Fruit fly (Drosophila melanogaster) whole organism, embryonic: ENCODE measurements around the gene Caf1-55.

Source experiments
- Abd-B ChIP-seq: fragments of 200-800 bp; sonication (Bioruptor generic); optimal IDR thresholded peaks from 2 replicates; lab custom pipeline; 2018; ENCODE audit warnings: missing biosample characterization, mild to moderate bottlenecking, missing genetic modification characterization, moderate library complexity
- CG1024 ChIP-seq: fragments of 200-800 bp; sonication (Bioruptor generic); IDR thresholded peaks from 2 replicates; pipeline ENCODE4 v1.3.6; 2022; ENCODE audit warnings: missing biosample characterization, missing genetic modification characterization
- CG10366 ChIP-seq: fragments of 200-800 bp; sonication (Bioruptor generic); IDR thresholded peaks from 2 replicates; pipeline ENCODE4 v1.3.6; 2022; ENCODE audit warnings: missing biosample characterization, missing genetic modification characterization
- CG10462 ChIP-seq: fragments of 200-800 bp; sonication (Bioruptor generic); optimal IDR thresholded peaks from 2 replicates; lab custom pipeline; 2016; ENCODE audit warnings: missing biosample characterization, missing genetic modification characterization
- CG10565 ChIP-seq: fragments of 200-800 bp; sonication (Bioruptor generic); optimal IDR thresholded peaks from 3 replicates; lab custom pipeline; 2016; ENCODE audit warnings: missing biosample characterization, mild to moderate bottlenecking, missing genetic modification characterization
- CG12071 ChIP-seq: fragments of 200-800 bp; sonication (Bioruptor generic); optimal IDR thresholded peaks from 3 replicates; lab custom pipeline; 2018; ENCODE audit warnings: missing biosample characterization, mild to moderate bottlenecking, missing genetic modification characterization
- CG12104 ChIP-seq: fragments of 200-800 bp; sonication (Bioruptor generic); optimal IDR thresholded peaks from 3 replicates; lab custom pipeline; 2016; ENCODE audit warnings: missing biosample characterization, missing genetic modification characterization
- CG12236 ChIP-seq: fragments of 200-800 bp; sonication (Bioruptor generic); optimal IDR thresholded peaks from 2 replicates; lab custom pipeline; 2016; ENCODE audit warnings: missing biosample characterization, missing genetic modification characterization
- CG12391 ChIP-seq: fragments of 200-800 bp; sonication (Bioruptor generic); optimal IDR thresholded peaks from 3 replicates; lab custom pipeline; 2018; ENCODE audit warnings: missing biosample characterization, mild to moderate bottlenecking, missing genetic modification characterization, moderate library complexity
- CG12769 ChIP-seq: fragments of 200-800 bp; sonication (Bioruptor generic); optimal IDR thresholded peaks from 2 replicates; lab custom pipeline; 2019; ENCODE audit warnings: missing biosample characterization, mild to moderate bottlenecking, missing genetic modification characterization, moderate library complexity
- CG13287 ChIP-seq: fragments of 200-800 bp; sonication (Bioruptor generic); IDR thresholded peaks from 2 replicates; pipeline ENCODE4 v1.3.6; 2022; ENCODE audit warnings: missing biosample characterization, missing genetic modification characterization; ENCODE audit not compliant: partially characterized antibody
- CG17912 ChIP-seq: fragments of 200-800 bp; sonication (Bioruptor generic); optimal IDR thresholded peaks from 2 replicates; lab custom pipeline; 2018; ENCODE audit warnings: missing biosample characterization, mild to moderate bottlenecking, missing genetic modification characterization
- CG18599 ChIP-seq: fragments of 200-800 bp; sonication (Bioruptor generic); optimal IDR thresholded peaks from 3 replicates; lab custom pipeline; 2017; ENCODE audit warnings: missing biosample characterization, missing genetic modification characterization, mild to moderate bottlenecking, moderate library complexity, missing genetic modification reagents
- CG2120 ChIP-seq: fragments of 200-800 bp; sonication (Bioruptor generic); optimal IDR thresholded peaks from 3 replicates; lab custom pipeline; 2016; ENCODE audit warnings: missing biosample characterization, missing genetic modification characterization
- CG2875 ChIP-seq: fragments of 200-800 bp; sonication (Bioruptor generic); optimal IDR thresholded peaks from 2 replicates; lab custom pipeline; 2017; ENCODE audit warnings: missing biosample characterization, mild to moderate bottlenecking, missing genetic modification characterization, missing genetic modification reagents
- CG32772 ChIP-seq: fragments of 200-800 bp; sonication (Bioruptor generic); IDR thresholded peaks from 2 replicates; pipeline ENCODE4 v1.3.6; 2022; ENCODE audit warnings: missing biosample characterization, missing genetic modification characterization
- CG3726 ChIP-seq: fragments of 200-800 bp; sonication (Bioruptor generic); IDR thresholded peaks from 3 replicates; pipeline ENCODE4, ENCODE4 v1.3.6; 2022; ENCODE audit warnings: missing biosample characterization, missing genetic modification characterization
- CG6813 ChIP-seq: fragments of 200-800 bp; sonication (Bioruptor generic); optimal IDR thresholded peaks from 2 replicates; lab custom pipeline; 2017; ENCODE audit warnings: missing biosample characterization, missing genetic modification characterization, mild to moderate bottlenecking, moderate library complexity, missing genetic modification reagents
- CG7271 ChIP-seq: fragments of 200-800 bp; sonication (Bioruptor generic); optimal IDR thresholded peaks from 2 replicates; lab custom pipeline; 2018; ENCODE audit warnings: missing biosample characterization, mild to moderate bottlenecking, missing genetic modification characterization, moderate library complexity
- CG7556 ChIP-seq: fragments of 200-800 bp; sonication (Bioruptor generic); optimal IDR thresholded peaks from 2 replicates; lab custom pipeline; 2017; ENCODE audit warnings: missing biosample characterization, mild to moderate bottlenecking, missing genetic modification characterization
- CG7745 ChIP-seq: fragments of 200-800 bp; sonication (Bioruptor generic); optimal IDR thresholded peaks from 2 replicates; lab custom pipeline; 2018; ENCODE audit warnings: missing biosample characterization, mild to moderate bottlenecking, missing genetic modification characterization, moderate library complexity
- CG8765 ChIP-seq: fragments of 200-800 bp; sonication (Bioruptor generic); IDR thresholded peaks from 2 replicates; pipeline ENCODE4 v1.3.6; 2022; ENCODE audit warnings: missing biosample characterization, missing genetic modification characterization
- CG9932 ChIP-seq: fragments of 200-800 bp; sonication (Bioruptor generic); IDR thresholded peaks from 2 replicates; pipeline ENCODE4 v1.3.6; 2022; ENCODE audit warnings: missing biosample characterization, missing genetic modification characterization
- D19A ChIP-seq: fragments of 200-800 bp; optimal IDR thresholded peaks from 3 replicates; lab custom pipeline; 2019; ENCODE audit warnings: missing biosample characterization, mild to moderate bottlenecking, missing genetic modification characterization, moderate library complexity
- Doc3 ChIP-seq: fragments of 200-800 bp; sonication (Bioruptor generic); IDR thresholded peaks from 3 replicates; pipeline ENCODE4 v1.3.6; 2022; ENCODE audit warnings: missing biosample characterization, missing genetic modification characterization; ENCODE audit not compliant: partially characterized antibody
- Hand ChIP-seq: fragments of 200-800 bp; sonication (Bioruptor generic); optimal IDR thresholded peaks from 2 replicates; lab custom pipeline; 2017; ENCODE audit warnings: mild to moderate bottlenecking, missing biosample characterization, missing genetic modification reagents, missing genetic modification characterization
- Myb ChIP-seq: fragments of 200-800 bp; sonication (Bioruptor generic); optimal IDR thresholded peaks from 2 replicates; lab custom pipeline; 2016; ENCODE audit warnings: missing biosample characterization, missing genetic modification characterization
- Nf-YB ChIP-seq: fragments of 200-800 bp; sonication (Bioruptor generic); optimal IDR thresholded peaks from 3 replicates; lab custom pipeline; 2019; ENCODE audit warnings: missing biosample characterization, mild to moderate bottlenecking, missing genetic modification characterization, moderate library complexity
- Pdp1 ChIP-seq, 2 experiments: fragments of 200-800 bp; sonication (Bioruptor generic); optimal IDR thresholded peaks; 3 replicates each; lab custom pipeline; 2016; ENCODE audit warnings: missing biosample characterization in 2 of 2, missing genetic modification characterization in 2 of 2, mild to moderate bottlenecking in 1 of 2, moderate library complexity in 1 of 2
- Taf1 ChIP-seq: fragments of 200-800 bp; sonication (Bioruptor generic); IDR thresholded peaks from 2 replicates; pipeline ENCODE4 v1.3.6; 2022; ENCODE audit warnings: missing biosample characterization, missing genetic modification characterization
- Xbp1 ChIP-seq: fragments of 200-800 bp; sonication (Bioruptor generic); optimal IDR thresholded peaks from 3 replicates; lab custom pipeline; 2016; ENCODE audit warnings: missing biosample characterization, mild to moderate bottlenecking, missing genetic modification characterization
- Xrp1 ChIP-seq: fragments of 200-800 bp; sonication (Bioruptor generic); IDR thresholded peaks from 2 replicates; pipeline ENCODE4 v1.3.6; 2022; ENCODE audit warnings: missing biosample characterization, missing genetic modification characterization
- ac ChIP-seq: fragments of 200-800 bp; sonication (Bioruptor generic); optimal IDR thresholded peaks from 3 replicates; lab custom pipeline; 2017; ENCODE audit warnings: missing biosample characterization, mild to moderate bottlenecking, missing genetic modification characterization
- amos ChIP-seq: fragments of 200-800 bp; sonication (Bioruptor generic); IDR thresholded peaks from 2 replicates; pipeline ENCODE4 v1.3.6; 2022; ENCODE audit warnings: missing biosample characterization, missing genetic modification characterization; ENCODE audit not compliant: partially characterized antibody
- chinmo ChIP-seq: fragments of 200-800 bp; sonication (Bioruptor generic); IDR thresholded peaks from 4 replicates; pipeline ENCODE4 v1.3.6; 2022; ENCODE audit warnings: missing biosample characterization, missing genetic modification characterization; ENCODE audit not compliant: partially characterized antibody
- ci ChIP-seq: fragments of 200-800 bp; sonication (Bioruptor generic); IDR thresholded peaks from 3 replicates; pipeline ENCODE4 v1.3.6; 2022; ENCODE audit warnings: missing biosample characterization, missing genetic modification characterization
- crc ChIP-seq: fragments of 200-800 bp; sonication (Bioruptor generic); optimal IDR thresholded peaks from 2 replicates; lab custom pipeline; 2016; ENCODE audit warnings: missing biosample characterization, missing genetic modification characterization
- dm ChIP-seq: fragments of 200-800 bp; sonication (Bioruptor generic); optimal IDR thresholded peaks from 3 replicates; lab custom pipeline; 2016; ENCODE audit warnings: missing biosample characterization, missing genetic modification characterization
- ewg ChIP-seq: fragments of 200-800 bp; sonication (Bioruptor generic); optimal IDR thresholded peaks from 3 replicates; lab custom pipeline; 2017; ENCODE audit warnings: mild to moderate bottlenecking, missing biosample characterization, missing genetic modification reagents, missing genetic modification characterization
- fru ChIP-seq: fragments of >200 bp; optimal IDR thresholded peaks from 2 replicates; lab custom pipeline; 2017
- lola ChIP-seq, 3 experiments: fragments of >200 bp in 2 of 3; fragments of 200-800 bp in 1 of 3; sonication (Bioruptor generic) in 1 of 3; optimal IDR thresholded peaks; 2 replicates each; lab custom pipeline; 2017 to 2019; ENCODE audit warnings: missing biosample characterization in 3 of 3, missing genetic modification characterization in 3 of 3, mild to moderate bottlenecking in 1 of 3, moderate library complexity in 1 of 3
- pfk ChIP-seq: fragments of 200-800 bp; sonication (Bioruptor generic); optimal IDR thresholded peaks from 2 replicates; lab custom pipeline; 2018; ENCODE audit warnings: missing biosample characterization, mild to moderate bottlenecking, missing genetic modification characterization, moderate library complexity
- row ChIP-seq: fragments of 200-800 bp; sonication (Bioruptor generic); IDR thresholded peaks from 3 replicates; pipeline ENCODE4 v1.3.6; 2022; ENCODE audit warnings: missing biosample characterization, missing genetic modification characterization
- sr ChIP-seq: fragments of 200-800 bp; sonication (Bioruptor generic); IDR thresholded peaks from 3 replicates; pipeline ENCODE4 v1.3.6; 2022; ENCODE audit warnings: missing biosample characterization, missing genetic modification characterization
- stwl ChIP-seq: fragments of 200-800 bp; sonication (Bioruptor generic); optimal IDR thresholded peaks from 3 replicates; lab custom pipeline; 2018; ENCODE audit warnings: missing biosample characterization, mild to moderate bottlenecking, missing genetic modification characterization, moderate library complexity
- tgo ChIP-seq: fragments of 200-800 bp; sonication (Bioruptor generic); IDR thresholded peaks from 3 replicates; pipeline ENCODE4 v1.3.6; 2022; ENCODE audit warnings: missing biosample characterization, missing genetic modification characterization
- tup ChIP-seq: fragments of 200-800 bp; sonication (Bioruptor generic); optimal IDR thresholded peaks from 2 replicates; lab custom pipeline; 2016; ENCODE audit warnings: missing biosample characterization, mild to moderate bottlenecking, missing genetic modification characterization, moderate library complexity
- unc-4 ChIP-seq: fragments of 200-800 bp; sonication (Bioruptor generic); IDR thresholded peaks from 2 replicates; pipeline ENCODE4 v1.3.6; 2022; ENCODE audit warnings: missing biosample characterization, missing genetic modification characterization; ENCODE audit not compliant: partially characterized antibody
- vvl ChIP-seq: fragments of 200-800 bp; sonication (Bioruptor generic); IDR thresholded peaks from 2 replicates; pipeline ENCODE4 v1.3.6; 2022; ENCODE audit warnings: missing biosample characterization, missing genetic modification characterization
- zf30C ChIP-seq: fragments of 200-800 bp; sonication (Bioruptor generic); optimal IDR thresholded peaks from 3 replicates; lab custom pipeline; 2018; ENCODE audit warnings: missing biosample characterization, mild to moderate bottlenecking, missing genetic modification characterization

The Caf1-55 gene

dm6 chr3R:15206273-15206672 is 19.1 kb upstream of the Caf1-55 start, which contains the start of gene Spn88Ea (continued):
- TF ChIP-seq Nf-YB (no peak), Doc3 (GFP tag; lab: Robert Waterston, UW) (peak; percentile 44; the same call in 1 of the 3 replicates), CG2875 (GFP tag; lab: Kevin White, UChicago) (no peak), CG2120 (GFP tag; lab: Kevin White, UChicago) (no peak), CG12236 (GFP tag; lab: Kevin White, UChicago) (no peak), crc (no peak), lola (GFP tag; optimal IDR thresholded peaks at IDR 0.05; lab: Kevin White, UChicago) (no peak), ac (no peak), stwl (peak; percentile 30), CG7745 (tag; lab: Kevin White, UChicago) (no peak), CG12104 (GFP tag; lab: Kevin White, UChicago) (no peak), tup (GFP tag; lab: Kevin White, UChicago) (no peak), CG12071 (GFP tag; lab: Kevin White, UChicago) (no peak), fru (lab: Kevin White, UChicago) (no peak), Xrp1 (GFP tag; lab: Robert Waterston, UW) (no peak), CG12769 (tag; lab: Kevin White, UChicago) (no peak), Pdp1 (GFP tag; optimal IDR thresholded peaks at IDR 0.05; lab: Kevin White, UChicago) (no peak), Myb (GFP tag; lab: Kevin White, UChicago) (no peak), Hand (GFP tag; lab: Kevin White, UChicago) (no peak), D19A (tag; lab: Kevin White, UChicago) (no peak), CG17912 (GFP tag; lab: Kevin White, UChicago) (no peak), Taf1 (GFP tag; lab: Robert Waterston, UW) (no peak), CG13287 (GFP tag; lab: Robert Waterston, UW) (peak; percentile 44), CG10565 (GFP tag; lab: Kevin White, UChicago) (no peak), ewg (no peak), sr (GFP tag; lab: Robert Waterston, UW) (0 out of 3 replicates have a peak, but pooled peaks have one; percentile 10), CG18599 (no peak), CG7556 (GFP tag; lab: Kevin White, UChicago) (no peak), vvl (GFP tag; lab: Robert Waterston, UW) (peak; percentile 70), unc-4 (GFP tag; lab: Robert Waterston, UW) (peak; percentile 39; the same call in 1 of the 2 replicates), CG12391 (tag; lab: Kevin White, UChicago) (no peak), amos (peak; percentile 35; the same call in 1 of the 2 replicates), chinmo (GFP tag; lab: Robert Waterston, UW) (peak; percentile 76; the same call in 2 of the 4 replicates), tgo (no peak), CG9932 (GFP tag; lab: Robert Waterston, UW) (no peak), pfk (GFP tag; lab: Kevin White, UChicago) (no peak), CG6813 (GFP tag; lab: Kevin White, UChicago) (no peak), Abd-B (no peak), ci (peak; percentile 38; the same call in 1 of the 3 replicates), zf30C (no peak), CG8765 (GFP tag; lab: Robert Waterston, UW) (no peak), CG7271 (no peak), CG32772 (GFP tag; lab: Robert Waterston, UW) (no peak), CG3726 (no peak), CG1024 (no peak), row (GFP tag; lab: Robert Waterston, UW) (peak; percentile 57), CG10366 (no peak), dm (GFP tag; lab: Kevin White, UChicago) (no peak), CG10462 (GFP tag; lab: Kevin White, UChicago) (no peak), Xbp1 (GFP tag; lab: Kevin White, UChicago) (no peak)
